Worm (Caenorhabditis elegans) whole organism, young adult: ENCODE data around the gene syx-16.

Source experiments
- F10E7.11 ChIP-seq: sonication (generic microtip); optimal IDR thresholded peaks from 2 replicates; lab custom pipeline; 2017; ENCODE audit warnings: mild to moderate bottlenecking, missing genetic modification characterization, moderate library complexity, missing compliant biosample characterization
- F52B5.7 ChIP-seq: sonication (generic microtip); optimal IDR thresholded peaks from 2 replicates; lab custom pipeline; 2016; ENCODE audit warnings: mild to moderate bottlenecking, missing genetic modification characterization, missing compliant biosample characterization
- Y67H2A.10 ChIP-seq: fragments of 200-800 bp; sonication (Bioruptor generic); conservative IDR thresholded peaks from 2 replicates; pipeline ENCODE4 v1.3.6; 2022; ENCODE audit warnings: missing genetic modification reagents, missing genetic modification characterization, missing compliant biosample characterization
- ZK185.1 ChIP-seq: sonication (generic microtip); optimal IDR thresholded peaks from 2 replicates; lab custom pipeline; 2016; ENCODE audit warnings: mild to moderate bottlenecking, missing genetic modification characterization, missing compliant biosample characterization; ENCODE audit not compliant: poor library complexity, severe bottlenecking
- hmg-1.2 ChIP-seq: fragments of 200-800 bp; sonication (Bioruptor generic); IDR thresholded peaks from 2 replicates; pipeline ENCODE4 v1.3.6; 2022; ENCODE audit warnings: missing genetic modification reagents, missing genetic modification characterization, missing compliant biosample characterization
- let-607 ChIP-seq, 2 experiments: fragments of 200-800 bp in 1 of 2; sonication (Bioruptor generic) in 1 of 2; sonication (generic microtip) in 1 of 2; optimal IDR thresholded peaks; 2 replicates each; lab custom pipeline; 2016 to 2018; ENCODE audit warnings: mild to moderate bottlenecking in 2 of 2, missing compliant biosample characterization in 2 of 2, missing genetic modification characterization in 2 of 2, moderate library complexity in 2 of 2, missing genotype in 1 of 2
- lin-26 ChIP-seq: fragments of 200-800 bp; sonication (Bioruptor generic); IDR thresholded peaks from 2 replicates; pipeline ENCODE4 v1.3.6; 2022; ENCODE audit warnings: missing genetic modification reagents, missing genetic modification characterization, missing compliant biosample characterization
- lsl-1 ChIP-seq: fragments of 200-800 bp; sonication (Bioruptor generic); optimal IDR thresholded peaks from 2 replicates; lab custom pipeline; 2018; ENCODE audit warnings: mild to moderate bottlenecking, missing genetic modification characterization, moderate library complexity, missing compliant biosample characterization
- nhr-27 ChIP-seq: fragments of 200-800 bp; sonication (Bioruptor generic); optimal IDR thresholded peaks from 2 replicates; lab custom pipeline; 2018; ENCODE audit warnings: mild to moderate bottlenecking, missing genetic modification characterization, moderate library complexity, missing compliant biosample characterization
- rcor-1 ChIP-seq: fragments of 200-800 bp; sonication (Bioruptor generic); IDR thresholded peaks from 2 replicates; pipeline ENCODE4 v1.3.6; 2022; ENCODE audit warnings: missing genetic modification reagents, missing genetic modification characterization, missing compliant biosample characterization
- unc-62 ChIP-seq: fragments of 150-350 bp; optimal IDR thresholded peaks from 2 replicates; lab custom pipeline; 2014; ENCODE audit warnings: missing biosample characterization, missing genetic modification reagents, missing genetic modification characterization
- xnd-1 ChIP-seq: sonication (generic microtip); optimal IDR thresholded peaks from 2 replicates; lab custom pipeline; 2016; ENCODE audit warnings: missing genotype, missing genetic modification reagents, missing genetic modification characterization, missing compliant biosample characterization

- TF ChIP-seq F10E7.11 (tag; lab: Kevin White, UChicago) (no peak), xnd-1 (tag; lab: Kevin White, UChicago) (no peak), rcor-1 (GFP tag; lab: Robert Waterston, UW) (no peak), ZK185.1 (tag; lab: Kevin White, UChicago) (no peak), unc-62 (GFP tag; lab: Kevin White, UChicago) (no peak), F52B5.7 (tag; lab: Kevin White, UChicago) (no peak), lsl-1 (GFP tag; lab: Kevin White, UChicago) (no peak), Y67H2A.10 (no peak), nhr-27 (tag; lab: Kevin White, UChicago) (no peak), lin-26 (GFP tag; lab: Robert Waterston, UW) (no peak), let-607 (tag; optimal IDR thresholded peaks at IDR 0.05; lab: Kevin White, UChicago) (no peak), hmg-1.2 (no peak)
Measured at ce11 chrIII:5160803-5161202, 48.1 kb downstream of the syx-16 start.
